Worm (Caenorhabditis elegans): Measurements from ENCODE around the gene str-139.

- TF ChIP-seq mep-1 (tag; optimal IDR thresholded peaks at IDR 0.05), result no peak
- TF ChIP-seq lin-13 (tag; optimal IDR thresholded peaks at IDR 0.05), result no peak
- no peak for TF ChIP-seq nhr-237 (tag; optimal IDR thresholded peaks at IDR 0.05)
- TF ChIP-seq tbx-8 (GFP tag; optimal IDR thresholded peaks at IDR 0.05), result no peak
- TF ChIP-seq pha-4 (tag; optimal IDR thresholded peaks at IDR 0.05), result no peak
- TF ChIP-seq mab-5 (tag; optimal IDR thresholded peaks at IDR 0.05), result no peak
Measured at ce11 chrV:8092385-8092784, 30.4 kb upstream of the str-139 start, which contains the start of gene str-129.
